Fruit fly (Drosophila melanogaster): ENCODE data around the gene CG14683.
A peak's percentile ranks its signal among the peaks of the same experiment; 100 is the strongest.

The CG14683 gene

DNA sequence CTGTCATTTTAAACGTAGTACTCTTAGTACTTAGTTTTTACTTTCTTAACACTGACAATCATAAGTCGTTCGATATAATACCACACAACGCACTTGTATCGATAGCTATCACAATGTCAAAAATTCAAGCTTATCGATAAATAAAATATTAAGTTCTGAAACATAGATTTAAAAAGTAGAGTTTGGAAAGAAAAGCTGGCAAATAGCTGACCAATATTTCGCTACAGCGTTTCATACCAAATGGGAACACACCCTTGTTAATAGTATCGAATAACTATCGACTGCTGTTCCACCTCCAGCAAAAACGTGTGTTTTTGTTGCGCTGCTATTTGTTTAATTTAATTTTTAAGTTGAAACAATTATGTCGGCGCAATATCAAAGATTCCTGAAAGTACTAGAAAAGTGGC lies at the start of gene CG14683, which contains the start of the genes pug and CG46459:
Gene CG14683 (plus strand): TSS at position 277 of the 407 bp plus-strand sequence.
Gene pug (plus strand): TSS at position 164 of the 407 bp plus-strand sequence.
Gene CG46459 (plus strand): TSS at position 277 of the 407 bp plus-strand sequence.
- no peak for TF ChIP-seq Dfd (GFP tag; optimal IDR thresholded peaks at IDR 0.05)
- TF ChIP-seq Sp1 (GFP tag; optimal IDR thresholded peaks at IDR 0.05): no peak
- TF ChIP-seq Dif (GFP tag; optimal IDR thresholded peaks at IDR 0.05; ENCODE audit: partially characterized antibody): no peak
- no peak for TF ChIP-seq brk (GFP tag; optimal IDR thresholded peaks at IDR 0.05)
- no peak for TF ChIP-seq sage (GFP tag; optimal IDR thresholded peaks at IDR 0.05)
- TF ChIP-seq fru (GFP tag; optimal IDR thresholded peaks at IDR 0.05): peak; percentile 49
- peak; percentile 55 for TF ChIP-seq Jra (GFP tag; optimal IDR thresholded peaks at IDR 0.05)
- TF ChIP-seq dl (GFP tag; optimal IDR thresholded peaks at IDR 0.05; ENCODE audit: insufficient read depth in 1 of 2, partially characterized antibody in 2 of 2): no peak
- TF ChIP-seq dmrt93B (GFP tag; optimal IDR thresholded peaks at IDR 0.05): no peak
- no peak for TF ChIP-seq jim (GFP tag; optimal IDR thresholded peaks at IDR 0.05)
- TF ChIP-seq woc (GFP tag; optimal IDR thresholded peaks at IDR 0.05): no peak
- TF ChIP-seq lola (GFP tag; optimal IDR thresholded peaks at IDR 0.05): no peak
- TF ChIP-seq usp (GFP tag; optimal IDR thresholded peaks at IDR 0.05): no peak
- no peak for TF ChIP-seq dsf (GFP tag; optimal IDR thresholded peaks at IDR 0.05; ENCODE audit: borderline replicate concordance)
- TF ChIP-seq CG32264 (GFP tag; optimal IDR thresholded peaks at IDR 0.05): no peak
- peak; percentile 32 for TF ChIP-seq ey (GFP tag; optimal IDR thresholded peaks at IDR 0.05)
- TF ChIP-seq CrebA (GFP tag; optimal IDR thresholded peaks at IDR 0.05; ENCODE audit: borderline replicate concordance): no peak
- no peak for TF ChIP-seq Abd-B (GFP tag; optimal IDR thresholded peaks at IDR 0.05)
- peak; percentile 8 for TF ChIP-seq OdsH (GFP tag; optimal IDR thresholded peaks at IDR 0.05)
- peak; percentile 15 for TF ChIP-seq br (GFP tag; optimal IDR thresholded peaks at IDR 0.05)
- TF ChIP-seq h (GFP tag; optimal IDR thresholded peaks at IDR 0.05): peak; percentile 73
- no peak for TF ChIP-seq psq (GFP tag; optimal IDR thresholded peaks at IDR 0.05)
- TF ChIP-seq N (GFP tag; optimal IDR thresholded peaks at IDR 0.05): no peak
- no peak for TF ChIP-seq Mio (GFP tag; optimal IDR thresholded peaks at IDR 0.05)
- no peak for TF ChIP-seq Hr78 (GFP tag; optimal IDR thresholded peaks at IDR 0.05)
- TF ChIP-seq CG9705 (GFP tag; optimal IDR thresholded peaks at IDR 0.05): no peak
- no peak for TF ChIP-seq Rel (GFP tag; optimal IDR thresholded peaks at IDR 0.05)
- TF ChIP-seq Rel (tag; optimal IDR thresholded peaks at IDR 0.05): peak; percentile 34
- TF ChIP-seq tai (GFP tag; optimal IDR thresholded peaks at IDR 0.05): no peak
- TF ChIP-seq Hr83 (GFP tag; optimal IDR thresholded peaks at IDR 0.05; ENCODE audit: poor library complexity, severe bottlenecking): peak; percentile 11
- peak; percentile 31 for TF ChIP-seq Myc (optimal IDR thresholded peaks at IDR 0.05)
- peak; percentile 46 for TF ChIP-seq HLH106 (tag; optimal IDR thresholded peaks at IDR 0.05)
- no peak for TF ChIP-seq pan (optimal IDR thresholded peaks at IDR 0.05)
- peak; percentile 26 for TF ChIP-seq GATAd (GFP tag; optimal IDR thresholded peaks at IDR 0.05)
- TF ChIP-seq rgr (GFP tag; optimal IDR thresholded peaks at IDR 0.05): peak; percentile 33
- peak; percentile 40 for TF ChIP-seq sv (GFP tag; optimal IDR thresholded peaks at IDR 0.05)
- no peak for TF ChIP-seq Hnf4 (GFP tag; optimal IDR thresholded peaks at IDR 0.05)
- no peak for TF ChIP-seq Vsx2 (GFP tag; optimal IDR thresholded peaks at IDR 0.05; ENCODE audit: partially characterized antibody)
- peak in 1 of 2 experiments; percentile 63 for TF ChIP-seq foxo (GFP tag; optimal IDR thresholded peaks at IDR 0.05)

DNA sequence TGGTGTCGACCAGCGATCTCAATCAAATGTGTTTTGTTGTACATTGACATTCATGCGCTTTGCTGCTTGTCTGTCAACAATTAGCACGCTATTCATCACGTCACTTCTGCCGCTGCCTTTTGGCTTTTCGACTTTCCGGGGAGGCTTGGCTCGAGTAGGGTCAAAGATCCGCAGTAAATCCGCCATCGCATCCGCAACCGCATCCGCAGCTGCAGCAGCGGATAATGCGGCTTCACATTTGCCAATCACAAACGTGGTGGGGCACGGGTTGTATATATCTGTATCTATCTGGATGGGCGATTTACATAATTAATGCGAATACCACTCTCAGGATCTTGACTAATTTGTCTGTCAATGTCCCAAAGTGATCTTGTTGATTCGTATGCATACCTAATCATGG lies 49.3 kb upstream of the CG14683 start:
- no peak for TF ChIP-seq brk (GFP tag; optimal IDR thresholded peaks at IDR 0.05)
- no peak for TF ChIP-seq OdsH (GFP tag; optimal IDR thresholded peaks at IDR 0.05)
- TF ChIP-seq Sp1 (GFP tag; optimal IDR thresholded peaks at IDR 0.05): no peak
- TF ChIP-seq dmrt93B (GFP tag; optimal IDR thresholded peaks at IDR 0.05): no peak
- TF ChIP-seq Mio (GFP tag; optimal IDR thresholded peaks at IDR 0.05): no peak
- no peak for TF ChIP-seq CrebA (GFP tag; optimal IDR thresholded peaks at IDR 0.05; ENCODE audit: borderline replicate concordance)
- no peak for TF ChIP-seq N (GFP tag; optimal IDR thresholded peaks at IDR 0.05)
- TF ChIP-seq Abd-B (GFP tag; optimal IDR thresholded peaks at IDR 0.05): no peak
- no peak for TF ChIP-seq h (GFP tag; optimal IDR thresholded peaks at IDR 0.05)
- no peak for TF ChIP-seq ey (GFP tag; optimal IDR thresholded peaks at IDR 0.05)
- TF ChIP-seq psq (GFP tag; optimal IDR thresholded peaks at IDR 0.05): no peak

Measured in whole organism, wandering third instar larva.